Fruit fly (Drosophila melanogaster): ENCODE results near the gene CG14086.

dm6 chr3L:19237780-19238179 is 37.8 kb upstream of the CG14086 start:
- no peak for TF ChIP-seq CrebA (GFP tag; optimal IDR thresholded peaks at IDR 0.05; ENCODE audit: borderline replicate concordance)
- TF ChIP-seq Rel (GFP tag; optimal IDR thresholded peaks at IDR 0.05), result no peak
- TF ChIP-seq Rel (tag; optimal IDR thresholded peaks at IDR 0.05), result no peak
- no peak for TF ChIP-seq Dfd (GFP tag; optimal IDR thresholded peaks at IDR 0.05)
- TF ChIP-seq br (GFP tag; optimal IDR thresholded peaks at IDR 0.05), result no peak
- TF ChIP-seq dmrt93B (GFP tag; optimal IDR thresholded peaks at IDR 0.05), result no peak
- no peak for TF ChIP-seq usp (GFP tag; optimal IDR thresholded peaks at IDR 0.05)
- TF ChIP-seq psq (GFP tag; optimal IDR thresholded peaks at IDR 0.05), result no peak
- no peak for TF ChIP-seq Dif (GFP tag; optimal IDR thresholded peaks at IDR 0.05; ENCODE audit: partially characterized antibody)
- TF ChIP-seq foxo (GFP tag; optimal IDR thresholded peaks at IDR 0.05), result no peak

Measured in whole organism, wandering third instar larva.